Fruit fly (Drosophila melanogaster) whole organism, wandering third instar larva: ENCODE measurements around the gene CG15172.

ENCODE experiments used
- Abd-B ChIP-seq: fragments of >200 bp; optimal IDR thresholded peaks from 2 replicates; lab custom pipeline; 2017; ENCODE audit warnings: missing biosample characterization, missing genetic modification characterization
- CrebA ChIP-seq: fragments of 200-800 bp; sonication (Bioruptor generic); optimal IDR thresholded peaks from 2 replicates; lab custom pipeline; 2016; ENCODE audit warnings: missing biosample characterization, mild to moderate bottlenecking, missing genetic modification characterization, borderline replicate concordance
- Mio ChIP-seq: sonication (Bioruptor generic); optimal IDR thresholded peaks from 2 replicates; lab custom pipeline; 2016; ENCODE audit warnings: missing biosample characterization, missing genetic modification characterization
- lola ChIP-seq: fragments of >200 bp; optimal IDR thresholded peaks from 2 replicates; lab custom pipeline; 2017; ENCODE audit warnings: missing biosample characterization, missing genetic modification characterization
- tai ChIP-seq: sonication (Bioruptor generic); optimal IDR thresholded peaks from 2 replicates; lab custom pipeline; 2016; ENCODE audit warnings: missing biosample characterization, missing genetic modification characterization

- TF ChIP-seq lola (no peak), CrebA (GFP tag; lab: Kevin White, UChicago) (no peak), tai (no peak), Abd-B (GFP tag; lab: Kevin White, UChicago) (no peak), Mio (GFP tag; lab: Kevin White, UChicago) (no peak)
Measured at dm6 chr2L:19054516-19054887, 32.3 kb downstream of the CG15172 start.
